Worm (Caenorhabditis elegans): Measurements from ENCODE around the gene irld-45.

ce11 chrV:1666904-1667303, 18.8 kb downstream of the irld-45 start, which contains the start of gene K04F1.8:
- TF ChIP-seq T22C8.4 (GFP tag; IDR thresholded peaks at IDR 0.05) (no peak), cog-1 (tag; optimal IDR thresholded peaks at IDR 0.05) (no peak), ztf-23 (GFP tag; IDR thresholded peaks at IDR 0.05) (no peak), tab-1 (GFP tag; IDR thresholded peaks at IDR 0.05) (no peak)
